Worm (Caenorhabditis elegans): ENCODE results near the gene F35A5.8.

The F35A5.8 gene

DNA sequence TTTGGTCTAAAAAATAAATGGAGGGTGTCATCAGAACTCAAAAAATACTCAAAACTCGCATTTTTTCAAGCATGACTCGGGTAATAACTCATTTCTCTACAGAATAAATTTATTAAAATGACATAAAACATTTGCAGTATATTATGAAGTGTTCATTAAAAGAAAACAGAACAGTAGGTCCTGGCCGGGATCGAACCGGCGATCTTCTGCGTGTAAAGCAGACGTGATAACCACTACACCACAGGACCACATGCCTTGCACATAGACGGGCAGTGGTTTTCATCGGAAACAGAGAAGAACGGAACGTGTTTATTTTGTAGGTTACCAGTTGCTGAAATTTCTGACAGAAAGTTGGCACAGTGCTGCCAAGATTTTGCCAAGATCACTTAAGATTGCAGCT, 9.9 kb downstream of the F35A5.8 start:
- no peak for TF ChIP-seq hlh-8 (tag; optimal IDR thresholded peaks at IDR 0.05)
- TF ChIP-seq ceh-19 (GFP tag; optimal IDR thresholded peaks at IDR 0.05) = no peak
- no peak for TF ChIP-seq che-1 (tag; optimal IDR thresholded peaks at IDR 0.05)
- TF ChIP-seq pax-1 (tag; optimal IDR thresholded peaks at IDR 0.05) = no peak
- no peak for TF ChIP-seq hlh-30 (tag; optimal IDR thresholded peaks at IDR 0.05; ENCODE audit: insufficient read depth)
- TF ChIP-seq rnt-1 (tag; optimal IDR thresholded peaks at IDR 0.05) = no peak
- TF ChIP-seq lin-11 (tag; optimal IDR thresholded peaks at IDR 0.05) = no peak
- TF ChIP-seq ref-2 (tag; optimal IDR thresholded peaks at IDR 0.05) = no peak
- TF ChIP-seq ets-4 (tag; optimal IDR thresholded peaks at IDR 0.05) = no peak
- TF ChIP-seq pqm-1 (tag; optimal IDR thresholded peaks at IDR 0.05) = no peak
- TF ChIP-seq hlh-6 (tag; optimal IDR thresholded peaks at IDR 0.05) = no peak
- no peak for TF ChIP-seq ama-1 (optimal IDR thresholded peaks at IDR 0.05)
- TF ChIP-seq pha-2 (tag; optimal IDR thresholded peaks at IDR 0.05) = no peak
- no peak for TF ChIP-seq unc-3 (GFP tag; conservative IDR thresholded peaks at IDR 0.05)
- no peak for TF ChIP-seq unc-3 (tag; optimal IDR thresholded peaks at IDR 0.05)
- no peak for TF ChIP-seq ttx-3 (tag; optimal IDR thresholded peaks at IDR 0.05)

DNA sequence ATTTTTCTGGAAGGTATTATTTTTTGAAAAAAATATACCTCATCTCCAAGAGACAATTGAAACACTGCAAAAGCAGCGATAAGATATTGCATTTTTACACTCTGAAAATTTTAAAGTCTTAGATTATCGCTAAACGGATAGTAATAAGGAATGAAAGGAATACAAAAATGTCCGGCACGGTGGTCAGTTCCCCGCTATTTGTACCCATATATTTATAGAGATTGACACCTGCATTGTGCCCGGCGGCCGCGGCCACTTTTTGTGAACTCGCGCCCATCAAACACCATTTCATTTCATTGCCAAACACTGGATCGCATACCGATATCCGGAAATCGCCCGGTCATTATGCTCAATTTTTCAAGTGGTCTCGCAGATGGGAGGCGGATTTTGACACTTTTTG, 10.5 kb downstream of the F35A5.8 start, which contains the start of gene idpp-5:
TSS of gene idpp-5 (minus strand) at position 101 of the 400 bp plus-strand sequence.
- TF ChIP-seq che-1 (tag; optimal IDR thresholded peaks at IDR 0.05) (no peak), pros-1 (tag; optimal IDR thresholded peaks at IDR 0.05) (no peak), hlh-8 (tag; optimal IDR thresholded peaks at IDR 0.05) (no peak), tbx-2 (tag; optimal IDR thresholded peaks at IDR 0.05) (no peak), hlh-15 (tag; optimal IDR thresholded peaks at IDR 0.05) (no peak), C08G9.2 (tag; optimal IDR thresholded peaks at IDR 0.05) (no peak), ttx-3 (tag; optimal IDR thresholded peaks at IDR 0.05) (no peak), pqm-1 (tag; optimal IDR thresholded peaks at IDR 0.05) (no peak), eyg-1 (tag; optimal IDR thresholded peaks at IDR 0.05) (no peak), hlh-13 (GFP tag; optimal IDR thresholded peaks at IDR 0.05) (no peak), pag-3 (tag; optimal IDR thresholded peaks at IDR 0.05; ENCODE audit: borderline replicate concordance) (no peak), sox-2 (GFP tag; IDR thresholded peaks at IDR 0.05) (no peak), unc-3 (GFP tag; conservative IDR thresholded peaks at IDR 0.05) (no peak), unc-3 (tag; optimal IDR thresholded peaks at IDR 0.05) (no peak)

ce11 chrX:3791098-3791497, 12.2 kb downstream of the F35A5.8 start:
- no peak for TF ChIP-seq elt-4 (tag; optimal IDR thresholded peaks at IDR 0.05)
- no peak for TF ChIP-seq hlh-13 (GFP tag; optimal IDR thresholded peaks at IDR 0.05)
- TF ChIP-seq ceh-9 (tag; optimal IDR thresholded peaks at IDR 0.05) = no peak
- no peak for TF ChIP-seq unc-86 (tag; optimal IDR thresholded peaks at IDR 0.05)
- TF ChIP-seq hlh-15 (tag; optimal IDR thresholded peaks at IDR 0.05) = no peak
- TF ChIP-seq pag-3 (tag; optimal IDR thresholded peaks at IDR 0.05; ENCODE audit: borderline replicate concordance) = no peak
- TF ChIP-seq ref-2 (tag; optimal IDR thresholded peaks at IDR 0.05) = no peak
- TF ChIP-seq eyg-1 (tag; optimal IDR thresholded peaks at IDR 0.05) = no peak
- no peak for TF ChIP-seq ceh-24 (tag; optimal IDR thresholded peaks at IDR 0.05)
- TF ChIP-seq ceh-34 (tag; optimal IDR thresholded peaks at IDR 0.05) = no peak

- no peak for TF ChIP-seq sdc-2 (tag; optimal IDR thresholded peaks at IDR 0.05)
- TF ChIP-seq ceh-18 (tag; optimal IDR thresholded peaks at IDR 0.05) = peak; percentile 48
- peak; percentile 16 for TF ChIP-seq tbx-2 (tag; optimal IDR thresholded peaks at IDR 0.05)
- TF ChIP-seq dve-1 (tag; optimal IDR thresholded peaks at IDR 0.05) = peak; percentile 13
Observed at ce11 chrX:3788483-3788882, 14.8 kb downstream of the F35A5.8 start.

- TF ChIP-seq tbx-7 (tag; optimal IDR thresholded peaks at IDR 0.05) = no peak
- TF ChIP-seq pax-1 (tag; optimal IDR thresholded peaks at IDR 0.05) = no peak
- peak; percentile 70 for TF ChIP-seq hlh-30 (tag; optimal IDR thresholded peaks at IDR 0.05; ENCODE audit: insufficient read depth)
- peak; percentile 35 for TF ChIP-seq ceh-18 (tag; optimal IDR thresholded peaks at IDR 0.05)
- TF ChIP-seq ceh-19 (GFP tag; optimal IDR thresholded peaks at IDR 0.05) = no peak
- TF ChIP-seq sox-2 (GFP tag; IDR thresholded peaks at IDR 0.05) = no peak
- no peak for TF ChIP-seq nhr-11 (tag; optimal IDR thresholded peaks at IDR 0.05)
- peak; percentile 58 for TF ChIP-seq unc-55 (GFP tag; optimal IDR thresholded peaks at IDR 0.05)
- TF ChIP-seq unc-42 (tag; optimal IDR thresholded peaks at IDR 0.05) = peak; percentile 9
- TF ChIP-seq ceh-34 (tag; optimal IDR thresholded peaks at IDR 0.05) = no peak
- TF ChIP-seq lim-6 (tag; optimal IDR thresholded peaks at IDR 0.05) = no peak
- no peak for TF ChIP-seq ceh-22 (tag; optimal IDR thresholded peaks at IDR 0.05)
- TF ChIP-seq ceh-14 (tag; optimal IDR thresholded peaks at IDR 0.05) = no peak
- TF ChIP-seq ref-2 (tag; optimal IDR thresholded peaks at IDR 0.05) = no peak
- TF ChIP-seq ahr-1 (tag; optimal IDR thresholded peaks at IDR 0.05) = no peak
- TF ChIP-seq C08G9.2 (tag; optimal IDR thresholded peaks at IDR 0.05) = no peak
- no peak for TF ChIP-seq npax-4 (tag; optimal IDR thresholded peaks at IDR 0.05)
- no peak for TF ChIP-seq mec-3 (tag; optimal IDR thresholded peaks at IDR 0.05; ENCODE audit: borderline replicate concordance)
- TF ChIP-seq fkh-6 (tag; optimal IDR thresholded peaks at IDR 0.05) = no peak
- peak; percentile 21 for TF ChIP-seq sdc-2 (tag; optimal IDR thresholded peaks at IDR 0.05)
- TF ChIP-seq pha-2 (tag; optimal IDR thresholded peaks at IDR 0.05) = no peak
- no peak for TF ChIP-seq ceh-31 (tag; optimal IDR thresholded peaks at IDR 0.05)
- no peak for TF ChIP-seq hlh-15 (tag; optimal IDR thresholded peaks at IDR 0.05)
Observed at ce11 chrX:3787431-3788076, 15.7 kb downstream of the F35A5.8 start, which contains the start of gene pmpl-1. pmpl-1 (plus strand) TSS chrX:3788026.
